Fruit fly (Drosophila melanogaster) whole organism, embryonic: ENCODE data around the gene trio.
A peak's percentile ranks its signal among the peaks of the same experiment; 100 is the strongest.

ENCODE experiments used
- Atf-2 ChIP-seq: fragments of 200-800 bp; sonication (Bioruptor generic); optimal IDR thresholded peaks from 2 replicates; lab custom pipeline; 2016; ENCODE audit warnings: missing biosample characterization, missing genetic modification characterization
- B-H1 ChIP-seq: fragments of 200-800 bp; sonication (Bioruptor generic); IDR thresholded peaks from 3 replicates; pipeline ENCODE4 v1.3.6; 2022; ENCODE audit warnings: missing biosample characterization, missing genetic modification characterization
- Bgb ChIP-seq: fragments of 200-800 bp; sonication (Bioruptor generic); IDR thresholded peaks from 2 replicates; pipeline ENCODE4 v1.3.6; 2022; ENCODE audit warnings: missing biosample characterization, missing genetic modification characterization; ENCODE audit not compliant: partially characterized antibody
- CG10267 ChIP-seq: fragments of 200-800 bp; sonication (Bioruptor generic); optimal IDR thresholded peaks from 2 replicates; lab custom pipeline; 2018; ENCODE audit warnings: missing biosample characterization, mild to moderate bottlenecking, missing genetic modification characterization, moderate library complexity
- CG11456 ChIP-seq: fragments of 200-800 bp; sonication (Bioruptor generic); IDR thresholded peaks from 3 replicates; pipeline ENCODE4 v1.3.6; 2022; ENCODE audit warnings: missing biosample characterization, missing genetic modification characterization
- CG11504 ChIP-seq: fragments of 200-800 bp; sonication (Bioruptor generic); optimal IDR thresholded peaks from 3 replicates; lab custom pipeline; 2019; ENCODE audit warnings: missing biosample characterization, mild to moderate bottlenecking, missing genetic modification characterization, moderate library complexity
- CG12299 ChIP-seq: fragments of 200-800 bp; sonication (Bioruptor generic); optimal IDR thresholded peaks from 2 replicates; lab custom pipeline; 2018; ENCODE audit warnings: missing biosample characterization, mild to moderate bottlenecking, missing genetic modification characterization
- CG13894 ChIP-seq: fragments of 200-800 bp; sonication (Bioruptor generic); optimal IDR thresholded peaks from 3 replicates; lab custom pipeline; 2018; ENCODE audit warnings: missing biosample characterization, mild to moderate bottlenecking, missing genetic modification characterization, moderate library complexity
- CG14710 ChIP-seq: fragments of 200-800 bp; sonication (Bioruptor generic); optimal IDR thresholded peaks from 3 replicates; lab custom pipeline; 2019; ENCODE audit warnings: missing biosample characterization, mild to moderate bottlenecking, missing genetic modification characterization, moderate library complexity
- CG15269 ChIP-seq: fragments of 200-800 bp; sonication (Bioruptor generic); optimal IDR thresholded peaks from 2 replicates; lab custom pipeline; 2018; ENCODE audit warnings: missing biosample characterization, mild to moderate bottlenecking, missing genetic modification characterization, moderate library complexity
- CG6175 ChIP-seq: fragments of 200-800 bp; sonication (Bioruptor generic); IDR thresholded peaks from 3 replicates; pipeline ENCODE4 v1.3.6; 2022; ENCODE audit warnings: missing biosample characterization, missing genetic modification characterization
- CG6689 ChIP-seq: fragments of 200-800 bp; sonication (Bioruptor generic); IDR thresholded peaks from 2 replicates; pipeline ENCODE4 v1.3.6; 2022; ENCODE audit warnings: missing biosample characterization, missing genetic modification characterization
- CG7271 ChIP-seq: fragments of 200-800 bp; sonication (Bioruptor generic); optimal IDR thresholded peaks from 2 replicates; lab custom pipeline; 2018; ENCODE audit warnings: missing biosample characterization, mild to moderate bottlenecking, missing genetic modification characterization, moderate library complexity
- CG7786 ChIP-seq: fragments of 200-800 bp; sonication (Bioruptor generic); optimal IDR thresholded peaks from 2 replicates; lab custom pipeline; 2016; ENCODE audit warnings: missing biosample characterization, missing genetic modification characterization
- CG7839 ChIP-seq: fragments of 200-800 bp; sonication (Bioruptor generic); optimal IDR thresholded peaks from 3 replicates; lab custom pipeline; 2018; ENCODE audit warnings: missing biosample characterization, mild to moderate bottlenecking, missing genetic modification characterization, moderate library complexity
- CG8089 ChIP-seq: fragments of 200-800 bp; sonication (Bioruptor generic); optimal IDR thresholded peaks from 3 replicates; lab custom pipeline; 2016; ENCODE audit warnings: missing biosample characterization, missing genetic modification characterization
- CG9609 ChIP-seq: fragments of 200-800 bp; sonication (Bioruptor generic); optimal IDR thresholded peaks from 3 replicates; lab custom pipeline; 2016; ENCODE audit warnings: missing biosample characterization, missing genetic modification characterization
- CG9932 ChIP-seq: fragments of 200-800 bp; sonication (Bioruptor generic); IDR thresholded peaks from 2 replicates; pipeline ENCODE4 v1.3.6; 2022; ENCODE audit warnings: missing biosample characterization, missing genetic modification characterization
- CrebB ChIP-seq: fragments of 200-800 bp; sonication (Bioruptor generic); optimal IDR thresholded peaks from 3 replicates; lab custom pipeline; 2018; ENCODE audit warnings: missing biosample characterization, mild to moderate bottlenecking, missing genetic modification characterization
- Deaf1 ChIP-seq: fragments of 200-800 bp; optimal IDR thresholded peaks from 3 replicates; lab custom pipeline; 2019; ENCODE audit warnings: missing biosample characterization, mild to moderate bottlenecking, missing genetic modification characterization, moderate library complexity
- Dp ChIP-seq: fragments of 200-800 bp; sonication (Bioruptor generic); optimal IDR thresholded peaks from 2 replicates; lab custom pipeline; 2018; ENCODE audit warnings: missing biosample characterization, mild to moderate bottlenecking, missing genetic modification characterization, moderate library complexity
- Dref ChIP-seq: fragments of 200-800 bp; sonication (Bioruptor generic); IDR thresholded peaks from 2 replicates; pipeline ENCODE4 v1.3.6; 2022; ENCODE audit warnings: missing biosample characterization, missing genetic modification characterization
- Hand ChIP-seq: fragments of 200-800 bp; sonication (Bioruptor generic); optimal IDR thresholded peaks from 2 replicates; lab custom pipeline; 2017; ENCODE audit warnings: mild to moderate bottlenecking, missing biosample characterization, missing genetic modification reagents, missing genetic modification characterization
- Hr78 ChIP-seq, 2 experiments: fragments of 200-800 bp in 1 of 2; fragments of >200 bp in 1 of 2; sonication (Bioruptor generic) in 1 of 2; optimal IDR thresholded peaks; 2 replicates each; lab custom pipeline; 2017 to 2019; ENCODE audit warnings: missing biosample characterization in 2 of 2, missing genetic modification characterization in 2 of 2, mild to moderate bottlenecking in 1 of 2, moderate library complexity in 1 of 2
- Rx ChIP-seq: fragments of 200-800 bp; sonication (Bioruptor generic); IDR thresholded peaks from 2 replicates; pipeline ENCODE4 v1.3.6; 2022; ENCODE audit warnings: missing biosample characterization, missing genetic modification characterization
- Trl ChIP-seq, 3 experiments: fragments of >200 bp in 2 of 3; fragments of 200-800 bp in 1 of 3; sonication (Bioruptor generic) in 1 of 3; optimal IDR thresholded peaks; 2 replicates in 1 of 3; 3 replicates in 2 of 3; lab custom pipeline; 2016 to 2017; ENCODE audit warnings: missing biosample characterization in 1 of 3, missing genetic modification characterization in 1 of 3
- Xrp1 ChIP-seq: fragments of 200-800 bp; sonication (Bioruptor generic); IDR thresholded peaks from 2 replicates; pipeline ENCODE4 v1.3.6; 2022; ENCODE audit warnings: missing biosample characterization, missing genetic modification characterization
- ac ChIP-seq: fragments of 200-800 bp; sonication (Bioruptor generic); optimal IDR thresholded peaks from 3 replicates; lab custom pipeline; 2017; ENCODE audit warnings: missing biosample characterization, mild to moderate bottlenecking, missing genetic modification characterization
- corto ChIP-seq: fragments of 200-800 bp; sonication (Bioruptor generic); optimal IDR thresholded peaks from 2 replicates; lab custom pipeline; 2016; ENCODE audit warnings: missing biosample characterization, mild to moderate bottlenecking, missing genetic modification characterization, moderate library complexity
- croc ChIP-seq: fragments of 200-800 bp; sonication (Bioruptor generic); conservative IDR thresholded peaks from 3 replicates; pipeline ENCODE4 v1.3.6; 2022; ENCODE audit warnings: missing biosample characterization, missing genetic modification characterization
- da ChIP-seq: fragments of 200-800 bp; sonication (Bioruptor generic); optimal IDR thresholded peaks from 2 replicates; lab custom pipeline; 2016; ENCODE audit warnings: missing biosample characterization, missing genetic modification characterization
- grau ChIP-seq: fragments of 200-800 bp; optimal IDR thresholded peaks from 3 replicates; lab custom pipeline; 2019; ENCODE audit warnings: missing biosample characterization, mild to moderate bottlenecking, missing genetic modification characterization, moderate library complexity
- gsb-n ChIP-seq: fragments of 200-800 bp; sonication (Bioruptor generic); optimal IDR thresholded peaks from 3 replicates; lab custom pipeline; 2018; ENCODE audit warnings: missing biosample characterization, mild to moderate bottlenecking, missing genetic modification characterization
- gt ChIP-seq: fragments of 200-800 bp; sonication (Bioruptor generic); IDR thresholded peaks from 2 replicates; pipeline ENCODE4 v1.3.6; 2022; ENCODE audit warnings: missing biosample characterization, missing genetic modification characterization
- her ChIP-seq: fragments of 200-800 bp; sonication (Bioruptor generic); optimal IDR thresholded peaks from 2 replicates; lab custom pipeline; 2016; ENCODE audit warnings: missing biosample characterization, missing genetic modification characterization
- jing ChIP-seq: fragments of 200-800 bp; sonication (Bioruptor generic); optimal IDR thresholded peaks from 2 replicates; lab custom pipeline; 2018; ENCODE audit warnings: missing biosample characterization, mild to moderate bottlenecking, missing genetic modification characterization
- jumu ChIP-seq: fragments of 200-800 bp; sonication (Bioruptor generic); optimal IDR thresholded peaks from 3 replicates; lab custom pipeline; 2016; ENCODE audit warnings: missing biosample characterization, missing genetic modification characterization
- luna ChIP-seq: fragments of 200-800 bp; sonication (Bioruptor generic); optimal IDR thresholded peaks from 2 replicates; lab custom pipeline; 2016; ENCODE audit warnings: missing biosample characterization, missing genetic modification characterization
- pb ChIP-seq: fragments of 200-800 bp; sonication (Bioruptor generic); optimal IDR thresholded peaks from 3 replicates; lab custom pipeline; 2016; ENCODE audit warnings: missing biosample characterization, missing genetic modification characterization
- run ChIP-seq: fragments of 200-800 bp; sonication (Bioruptor generic); optimal IDR thresholded peaks from 3 replicates; lab custom pipeline; 2018; ENCODE audit warnings: missing biosample characterization, mild to moderate bottlenecking, missing genetic modification characterization
- salm ChIP-seq: fragments of 200-800 bp; sonication (Bioruptor generic); optimal IDR thresholded peaks from 2 replicates; lab custom pipeline; 2018; ENCODE audit warnings: missing biosample characterization, mild to moderate bottlenecking, missing genetic modification characterization
- schlank ChIP-seq: fragments of 200-800 bp; sonication (Bioruptor generic); optimal IDR thresholded peaks from 2 replicates; lab custom pipeline; 2018; ENCODE audit warnings: missing biosample characterization, mild to moderate bottlenecking, missing genetic modification characterization
- sd ChIP-seq: fragments of 200-800 bp; sonication (Bioruptor generic); optimal IDR thresholded peaks from 3 replicates; lab custom pipeline; 2018; ENCODE audit warnings: missing biosample characterization, mild to moderate bottlenecking, missing genetic modification characterization, moderate library complexity
- shn ChIP-seq: fragments of 200-800 bp; sonication (Bioruptor generic); optimal IDR thresholded peaks from 3 replicates; lab custom pipeline; 2016; ENCODE audit warnings: missing biosample characterization, missing genetic modification characterization
- tx ChIP-seq: fragments of 200-800 bp; sonication (Bioruptor generic); optimal IDR thresholded peaks from 2 replicates; lab custom pipeline; 2016; ENCODE audit warnings: missing biosample characterization, missing genetic modification characterization
- unpg ChIP-seq: fragments of 200-800 bp; sonication (Bioruptor generic); optimal IDR thresholded peaks from 3 replicates; lab custom pipeline; 2018; ENCODE audit warnings: missing biosample characterization, mild to moderate bottlenecking, missing genetic modification characterization, moderate library complexity
- yki ChIP-seq: fragments of >200 bp; optimal IDR thresholded peaks from 3 replicates; lab custom pipeline; 2018
- zfh1 ChIP-seq: fragments of 200-800 bp; sonication (Bioruptor generic); IDR thresholded peaks from 3 replicates; pipeline ENCODE4 v1.3.6; 2022; ENCODE audit warnings: missing biosample characterization, missing genetic modification characterization

Gene trio

DNA sequence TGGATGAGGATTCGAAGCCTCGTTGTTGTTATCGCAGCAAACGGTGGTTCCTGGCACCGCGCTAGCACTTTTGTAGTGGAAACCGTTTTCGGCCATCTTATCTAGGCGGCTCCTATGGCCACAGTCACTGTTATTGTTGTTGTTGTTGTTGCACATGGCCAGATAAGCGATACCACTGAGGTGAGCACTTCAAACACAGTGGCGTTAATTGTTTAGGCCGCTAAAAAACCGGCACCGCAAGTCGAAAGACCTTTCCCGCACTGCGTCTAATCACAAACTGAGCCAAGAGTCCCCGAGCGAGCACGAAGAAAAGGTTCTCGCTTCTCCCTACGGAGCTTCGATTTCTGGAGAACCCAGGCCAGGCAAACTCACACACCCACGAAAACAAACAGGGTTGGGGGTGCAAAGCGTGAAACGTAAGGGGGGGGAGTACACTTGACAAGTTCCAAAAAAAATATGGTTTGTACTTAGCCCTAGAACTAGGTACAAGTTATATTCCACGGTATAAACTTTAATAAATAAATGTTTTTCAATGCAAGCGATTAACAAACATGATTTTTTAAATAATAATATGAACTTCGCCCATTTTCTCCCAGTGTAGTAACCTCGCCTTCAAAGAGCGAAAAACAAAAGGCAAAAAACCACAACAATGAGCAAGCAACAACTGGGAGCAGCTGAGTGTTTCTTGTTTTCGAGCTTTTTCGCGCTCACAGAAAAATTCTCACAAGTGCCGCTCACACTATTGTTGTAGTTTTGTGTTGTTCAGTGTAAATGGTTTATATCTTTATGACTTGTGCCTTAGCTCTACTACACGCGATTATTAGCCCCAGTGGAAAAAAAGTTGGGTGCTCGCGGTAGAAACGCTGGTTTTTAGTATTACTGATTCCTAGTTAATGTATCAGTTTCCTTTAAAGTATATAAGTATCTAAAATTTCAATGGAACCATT lies 26.9 kb downstream of the trio start (continued):
- TF ChIP-seq CG7839 (peak; percentile 92), Deaf1 (tag; lab: Kevin White, UChicago) (peak; percentile 82), her (GFP tag; lab: Kevin White, UChicago) (no peak), yki (lab: Kevin White, UChicago) (no peak), jing (GFP tag; lab: Kevin White, UChicago) (peak; percentile 63), CG15269 (tag; lab: Kevin White, UChicago) (peak; percentile 86), CG11456 (GFP tag; lab: Robert Waterston, UW) (peak; percentile 79; the same call in 2 of the 3 replicates), CG11504 (tag; lab: Kevin White, UChicago) (peak; percentile 69), Hand (peak; percentile 80), run (tag; lab: Kevin White, UChicago) (no peak), CG9609 (GFP tag; lab: Kevin White, UChicago) (peak; percentile 34), salm (tag; lab: Kevin White, UChicago) (no peak), Trl (optimal IDR thresholded peaks at IDR 0.05; lab: Kevin White, UChicago) (peak; percentile 14 to 79), Trl (GFP tag; optimal IDR thresholded peaks at IDR 0.05; lab: Kevin White, UChicago) (no peak), CG6175 (GFP tag; lab: Robert Waterston, UW) (peak; percentile 80), da (GFP tag; lab: Kevin White, UChicago) (no peak), luna (GFP tag; lab: Kevin White, UChicago) (peak; percentile 20), B-H1 (GFP tag; lab: Robert Waterston, UW) (peak; percentile 79), Dp (GFP tag; lab: Kevin White, UChicago) (no peak), CG7271 (no peak), CG8089 (GFP tag; lab: Kevin White, UChicago) (no peak), jumu (peak; percentile 28), gsb-n (no peak), Hr78 (GFP tag; optimal IDR thresholded peaks at IDR 0.05; lab: Kevin White, UChicago) (peak in 1 of 2 experiments; percentile 49), shn (GFP tag; lab: Kevin White, UChicago) (no peak), CrebB (peak; percentile 24), CG6689 (peak; percentile 82), CG10267 (tag; lab: Kevin White, UChicago) (peak; percentile 23), Xrp1 (GFP tag; lab: Robert Waterston, UW) (peak; percentile 87), tx (no peak), sd (tag; lab: Kevin White, UChicago) (peak; percentile 56), ac (no peak), zfh1 (GFP tag; lab: Robert Waterston, UW) (peak; percentile 71), Rx (GFP tag; lab: Robert Waterston, UW) (peak; percentile 82), pb (GFP tag; lab: Kevin White, UChicago) (no peak), CG7786 (peak; percentile 31), CG14710 (tag; lab: Kevin White, UChicago) (peak; percentile 27), CG12299 (tag; lab: Kevin White, UChicago) (peak; percentile 47), Bgb (GFP tag; lab: Robert Waterston, UW) (no peak), Dref (GFP tag; lab: Robert Waterston, UW) (0 out of 2 replicates have a peak, but pooled peaks have one; percentile 28), CG9932 (GFP tag; lab: Robert Waterston, UW) (peak; percentile 92), schlank (tag; lab: Kevin White, UChicago) (peak; percentile 57), grau (tag; lab: Kevin White, UChicago) (peak; percentile 87), Atf-2 (GFP tag; lab: Kevin White, UChicago) (no peak), corto (no peak), croc (peak; percentile 74; the same call in 2 of the 3 replicates), gt (no peak), unpg (peak; percentile 74), CG13894 (peak; percentile 69)
